Worm (Caenorhabditis elegans): ENCODE results near the gene C36A4.11.

C36A4.11 gene

ce11 chrIII:3801379-3801894, 38.9 kb upstream of the C36A4.11 start (continued):
- TF ChIP-seq snpc-4 (tag; optimal IDR thresholded peaks at IDR 0.05) (no peak), mep-1 (tag; optimal IDR thresholded peaks at IDR 0.05) (peak; percentile 97), zip-2 (tag; optimal IDR thresholded peaks at IDR 0.05) (peak; percentile 74), unc-130 (GFP tag; optimal IDR thresholded peaks at IDR 0.05) (peak; percentile 49), nhr-42 (GFP tag; IDR thresholded peaks at IDR 0.05) (peak; percentile 90), nhr-237 (tag; optimal IDR thresholded peaks at IDR 0.05) (no peak), pqm-1 (tag; optimal IDR thresholded peaks at IDR 0.05) (no peak), D1046.2 (GFP tag; IDR thresholded peaks at IDR 0.05) (peak; percentile 30; the same call in 1 of the 2 replicates), nhr-111 (GFP tag; optimal IDR thresholded peaks at IDR 0.05) (no peak), nhr-6 (tag; optimal IDR thresholded peaks at IDR 0.05) (peak; percentile 94), aha-1 (tag) (peak; percentile 100), tra-1 (GFP tag; IDR thresholded peaks at IDR 0.05) (peak; percentile 91), F44E2.7 (GFP tag; IDR thresholded peaks at IDR 0.05) (no peak), dmd-8 (GFP tag; IDR thresholded peaks at IDR 0.05) (0 out of 2 replicates have a peak, but pooled peaks have one; percentile 20), hlh-11 (tag; optimal IDR thresholded peaks at IDR 0.05) (peak; percentile 99), lsy-2 (tag; optimal IDR thresholded peaks at IDR 0.05) (peak; percentile 90 to 95), madf-5 (GFP tag; IDR thresholded peaks at IDR 0.05) (no peak), dmd-6 (GFP tag; IDR thresholded peaks at IDR 0.05) (peak; percentile 91), nhr-10 (tag; optimal IDR thresholded peaks at IDR 0.05) (peak; percentile 96), skn-1 (tag; optimal IDR thresholded peaks at IDR 0.05) (peak; percentile 26), lin-1 (GFP tag; IDR thresholded peaks at IDR 0.05) (peak; percentile 36), R02D3.7 (tag; optimal IDR thresholded peaks at IDR 0.05) (no peak), mdl-1 (tag; optimal IDR thresholded peaks at IDR 0.05) (peak; percentile 99 to 100), spr-3 (GFP tag; optimal IDR thresholded peaks at IDR 0.05) (peak; percentile 59), duxl-1 (tag; optimal IDR thresholded peaks at IDR 0.05; ENCODE audit: poor library complexity) (peak; percentile 64), lin-38 (GFP tag; IDR thresholded peaks at IDR 0.05) (peak; percentile 71), mxl-3 (GFP tag; optimal IDR thresholded peaks at IDR 0.05) (peak; percentile 94), ceh-20 (GFP tag; IDR thresholded peaks at IDR 0.05) (peak; percentile 89), madf-9 (GFP tag; conservative IDR thresholded peaks at IDR 0.05) (peak; percentile 53; the same call in 1 of the 2 replicates), ctbp-1 (GFP tag; IDR thresholded peaks at IDR 0.05) (peak; percentile 96), vab-7 (GFP tag; IDR thresholded peaks at IDR 0.05) (peak; percentile 65), Y75B8A.6 (GFP tag; IDR thresholded peaks at IDR 0.05) (no peak), mxl-2 (GFP tag; conservative IDR thresholded peaks at IDR 0.05) (no peak), lin-29 (GFP tag; IDR thresholded peaks at IDR 0.05) (0 out of 2 replicates have a peak, but pooled peaks have one; percentile 30), nhr-102 (tag; optimal IDR thresholded peaks at IDR 0.05) (peak; percentile 83), lir-3 (tag; optimal IDR thresholded peaks at IDR 0.05) (no peak), F37D6.2 (tag; optimal IDR thresholded peaks at IDR 0.05) (peak; percentile 89), hlh-30 (tag; optimal IDR thresholded peaks at IDR 0.05; ENCODE audit: insufficient read depth) (peak; percentile 100), zfp-2 (tag; optimal IDR thresholded peaks at IDR 0.05) (peak; percentile 73), ceh-82 (tag; optimal IDR thresholded peaks at IDR 0.05) (no peak), zip-11 (GFP tag; IDR thresholded peaks at IDR 0.05) (no peak), ztf-7 (tag; optimal IDR thresholded peaks at IDR 0.05) (peak; percentile 81), saeg-2 (GFP tag; IDR thresholded peaks at IDR 0.05) (peak; percentile 82; the same call in 1 of the 2 replicates), daf-16 (GFP tag; optimal IDR thresholded peaks at IDR 0.05) (peak; percentile 2 to 97), daf-16 (tag; optimal IDR thresholded peaks at IDR 0.05) (peak; percentile 98), gei-8 (GFP tag; optimal IDR thresholded peaks at IDR 0.05) (peak; percentile 19), php-3 (GFP tag; IDR thresholded peaks at IDR 0.05) (peak; percentile 72), fkh-10 (GFP tag; optimal IDR thresholded peaks at IDR 0.05) (peak; percentile 97), arid-1 (GFP tag; conservative IDR thresholded peaks at IDR 0.05) (peak; percentile 56; the same call in 1 of the 2 replicates), nhr-76 (tag; optimal IDR thresholded peaks at IDR 0.05) (no peak), ama-1 (optimal IDR thresholded peaks at IDR 0.05) (peak; percentile 74), T20F7.1 (GFP tag; optimal IDR thresholded peaks at IDR 0.05) (peak; percentile 73)

Data from whole organism, L4 larva.